Fruit fly (Drosophila melanogaster) whole organism, prepupa: ENCODE results near the gene CG13358.

ENCODE experiments used
- CG10631 ChIP-seq: fragments of 200-800 bp; sonication (Bioruptor generic); optimal IDR thresholded peaks from 2 replicates; lab custom pipeline; 2016; ENCODE audit warnings: missing biosample characterization, missing genetic modification characterization
- CG10669 ChIP-seq: fragments of 200-800 bp; sonication (Bioruptor generic); optimal IDR thresholded peaks from 3 replicates; lab custom pipeline; 2018; ENCODE audit warnings: missing biosample characterization, mild to moderate bottlenecking, missing genetic modification characterization, moderate library complexity
- CG11294 ChIP-seq: fragments of 200-800 bp; sonication (Bioruptor generic); IDR thresholded peaks from 2 replicates; pipeline ENCODE4 v1.3.6; 2022; ENCODE audit warnings: missing biosample characterization, missing genetic modification characterization
- CG11762 ChIP-seq: fragments of 200-800 bp; sonication (Bioruptor generic); optimal IDR thresholded peaks from 3 replicates; lab custom pipeline; 2016; ENCODE audit warnings: missing biosample characterization, missing genetic modification characterization; ENCODE audit not compliant: insufficient read depth
- CG15336 ChIP-seq: fragments of 200-800 bp; sonication (Bioruptor generic); IDR thresholded peaks from 2 replicates; pipeline ENCODE4 v1.3.6; 2022; ENCODE audit warnings: missing biosample characterization, missing genetic modification characterization
- CG1621 ChIP-seq: fragments of 200-800 bp; sonication (Bioruptor generic); optimal IDR thresholded peaks from 3 replicates; lab custom pipeline; 2018; ENCODE audit warnings: missing biosample characterization, mild to moderate bottlenecking, missing genetic modification characterization
- CG16779 ChIP-seq: fragments of 200-800 bp; sonication (Bioruptor generic); optimal IDR thresholded peaks from 3 replicates; lab custom pipeline; 2017; ENCODE audit warnings: missing biosample characterization, mild to moderate bottlenecking, missing genetic modification characterization
- CG3032 ChIP-seq: fragments of 200-800 bp; optimal IDR thresholded peaks from 2 replicates; lab custom pipeline; 2019; ENCODE audit warnings: missing biosample characterization, mild to moderate bottlenecking, missing genetic modification characterization, moderate library complexity
- CG31627 ChIP-seq: fragments of 200-800 bp; sonication (Bioruptor generic); optimal IDR thresholded peaks from 3 replicates; lab custom pipeline; 2016; ENCODE audit warnings: missing biosample characterization, missing genetic modification characterization
- CG32006 ChIP-seq: fragments of 200-800 bp; sonication (Bioruptor generic); optimal IDR thresholded peaks from 3 replicates; lab custom pipeline; 2017; ENCODE audit warnings: missing biosample characterization, mild to moderate bottlenecking, missing genetic modification characterization
- CG34406 ChIP-seq: fragments of 200-800 bp; sonication (Bioruptor generic); optimal IDR thresholded peaks from 3 replicates; lab custom pipeline; 2016; ENCODE audit warnings: missing biosample characterization, missing genetic modification characterization
- CG3919 ChIP-seq: fragments of 200-800 bp; sonication (Bioruptor generic); optimal IDR thresholded peaks from 3 replicates; lab custom pipeline; 2016; ENCODE audit warnings: missing biosample characterization, missing genetic modification characterization
- CG4318 ChIP-seq: fragments of 200-800 bp; sonication (Bioruptor generic); optimal IDR thresholded peaks from 3 replicates; lab custom pipeline; 2017; ENCODE audit warnings: missing biosample characterization, mild to moderate bottlenecking, missing genetic modification characterization
- CG6163 ChIP-seq: fragments of 200-800 bp; sonication (Bioruptor generic); IDR thresholded peaks from 3 replicates; pipeline ENCODE4 v1.3.6; 2022; ENCODE audit warnings: missing biosample characterization, missing genetic modification characterization
- CG6276 ChIP-seq: fragments of 200-800 bp; sonication (Bioruptor generic); optimal IDR thresholded peaks from 2 replicates; lab custom pipeline; 2017; ENCODE audit warnings: missing biosample characterization, mild to moderate bottlenecking, missing genetic modification characterization
- CG6792 ChIP-seq: fragments of 200-800 bp; sonication (Bioruptor generic); optimal IDR thresholded peaks from 3 replicates; lab custom pipeline; 2016; ENCODE audit warnings: missing biosample characterization, missing genetic modification characterization
- CG6808 ChIP-seq: fragments of 200-800 bp; sonication (Bioruptor generic); optimal IDR thresholded peaks from 3 replicates; lab custom pipeline; 2017; ENCODE audit warnings: missing biosample characterization, missing genetic modification characterization, mild to moderate bottlenecking, moderate library complexity, missing genetic modification reagents
- CG6854 ChIP-seq: fragments of 200-800 bp; sonication (Bioruptor generic); optimal IDR thresholded peaks from 2 replicates; lab custom pipeline; 2017; ENCODE audit warnings: missing biosample characterization, mild to moderate bottlenecking, missing genetic modification characterization
- CG7368 ChIP-seq: fragments of 200-800 bp; sonication (Bioruptor generic); optimal IDR thresholded peaks from 3 replicates; lab custom pipeline; 2016; ENCODE audit warnings: missing biosample characterization, missing genetic modification characterization
- CG8119 ChIP-seq: fragments of 200-800 bp; sonication (Bioruptor generic); IDR thresholded peaks from 3 replicates; pipeline ENCODE4 v1.3.6; 2022; ENCODE audit warnings: missing biosample characterization, missing genetic modification characterization
- CG8632 ChIP-seq: fragments of 200-800 bp; sonication (Bioruptor generic); optimal IDR thresholded peaks from 3 replicates; lab custom pipeline; 2016; ENCODE audit warnings: missing biosample characterization, missing genetic modification characterization
- Eip75B ChIP-seq: fragments of 200-800 bp; sonication (Bioruptor generic); optimal IDR thresholded peaks from 3 replicates; lab custom pipeline; 2016; ENCODE audit warnings: missing biosample characterization, missing genetic modification characterization
- Eip78C ChIP-seq: fragments of 200-800 bp; sonication (Bioruptor generic); peaks from one replicate; lab custom pipeline; 2016; ENCODE audit warnings: missing biosample characterization, missing genetic modification characterization
- Eip93F ChIP-seq: fragments of 200-800 bp; sonication (Bioruptor generic); optimal IDR thresholded peaks from 2 replicates; lab custom pipeline; 2016; ENCODE audit warnings: missing biosample characterization, mild to moderate bottlenecking, missing genetic modification characterization
- Ets96B ChIP-seq: fragments of 200-800 bp; optimal IDR thresholded peaks from 2 replicates; lab custom pipeline; 2019; ENCODE audit warnings: missing biosample characterization, mild to moderate bottlenecking, missing genetic modification characterization, moderate library complexity
- Gug ChIP-seq: fragments of 200-800 bp; sonication (Bioruptor generic); IDR thresholded peaks from 2 replicates; pipeline ENCODE4 v1.3.6; 2022; ENCODE audit warnings: missing biosample characterization, missing genetic modification characterization
- Hr38 ChIP-seq: sonication (Bioruptor generic); optimal IDR thresholded peaks from 2 replicates; lab custom pipeline; 2016; ENCODE audit warnings: missing biosample characterization, missing genetic modification characterization
- Hr39 ChIP-seq: fragments of 200-800 bp; sonication (Bioruptor generic); optimal IDR thresholded peaks from 2 replicates; lab custom pipeline; 2016; ENCODE audit warnings: missing biosample characterization, missing genetic modification characterization
- Hr4 ChIP-seq: fragments of 200-800 bp; sonication (Bioruptor generic); optimal IDR thresholded peaks from 3 replicates; lab custom pipeline; 2016; ENCODE audit warnings: missing biosample characterization, missing genetic modification characterization
- Smox ChIP-seq: fragments of 200-800 bp; sonication (Bioruptor generic); optimal IDR thresholded peaks from 3 replicates; lab custom pipeline; 2016; ENCODE audit warnings: missing biosample characterization, missing genetic modification characterization
- Sox102F ChIP-seq: fragments of 200-800 bp; sonication (Bioruptor generic); optimal IDR thresholded peaks from 2 replicates; lab custom pipeline; 2016; ENCODE audit warnings: missing biosample characterization, mild to moderate bottlenecking, missing genetic modification characterization
- Sox15 ChIP-seq: fragments of 200-800 bp; sonication (Bioruptor generic); optimal IDR thresholded peaks from 3 replicates; lab custom pipeline; 2016; ENCODE audit warnings: missing biosample characterization, missing genetic modification characterization
- acj6 ChIP-seq: fragments of 200-800 bp; sonication (Bioruptor generic); optimal IDR thresholded peaks from 3 replicates; lab custom pipeline; 2016; ENCODE audit warnings: missing biosample characterization, missing genetic modification characterization
- cyc ChIP-seq: fragments of 200-800 bp; sonication (Bioruptor generic); optimal IDR thresholded peaks from 3 replicates; lab custom pipeline; 2016; ENCODE audit warnings: missing biosample characterization, missing genetic modification characterization
- dsx ChIP-seq: fragments of 200-800 bp; optimal IDR thresholded peaks from 3 replicates; lab custom pipeline; 2019; ENCODE audit warnings: missing biosample characterization, mild to moderate bottlenecking, missing genetic modification characterization, moderate library complexity; ENCODE audit not compliant: poor library complexity, severe bottlenecking
- eg ChIP-seq: fragments of 200-800 bp; sonication (Bioruptor generic); IDR thresholded peaks from 3 replicates; pipeline ENCODE4 v1.3.6; 2022; ENCODE audit warnings: missing biosample characterization, missing genetic modification characterization
- esn ChIP-seq: fragments of 200-800 bp; sonication (Bioruptor generic); optimal IDR thresholded peaks from 2 replicates; lab custom pipeline; 2016; ENCODE audit warnings: missing biosample characterization, mild to moderate bottlenecking, missing genetic modification characterization, moderate library complexity
- fd59A ChIP-seq: fragments of 200-800 bp; sonication (Bioruptor generic); optimal IDR thresholded peaks from 2 replicates; lab custom pipeline; 2017; ENCODE audit warnings: missing biosample characterization, mild to moderate bottlenecking, missing genetic modification characterization, missing genetic modification reagents
- fd85E ChIP-seq: fragments of 200-800 bp; sonication (Bioruptor generic); optimal IDR thresholded peaks from 3 replicates; lab custom pipeline; 2016; ENCODE audit warnings: missing biosample characterization, missing genetic modification characterization
- lz ChIP-seq: fragments of 200-800 bp; sonication (Bioruptor generic); optimal IDR thresholded peaks from 3 replicates; lab custom pipeline; 2016; ENCODE audit warnings: missing biosample characterization, missing genetic modification characterization
- salr ChIP-seq, 2 experiments: fragments of 200-800 bp; sonication (Bioruptor generic); optimal IDR thresholded peaks; 3 replicates each; lab custom pipeline; 2016 to 2018; ENCODE audit warnings: missing biosample characterization in 2 of 2, missing genetic modification characterization in 2 of 2, mild to moderate bottlenecking in 1 of 2
- spab ChIP-seq: fragments of 200-800 bp; sonication (Bioruptor generic); optimal IDR thresholded peaks from 2 replicates; lab custom pipeline; 2017; ENCODE audit warnings: missing biosample characterization, mild to moderate bottlenecking, missing genetic modification characterization, missing genetic modification reagents
- ss ChIP-seq, 2 experiments: fragments of 200-800 bp; sonication (Bioruptor generic); optimal IDR thresholded peaks; 2 replicates in 1 of 2; 3 replicates in 1 of 2; lab custom pipeline; 2017 to 2018; ENCODE audit warnings: mild to moderate bottlenecking in 2 of 2, missing biosample characterization in 2 of 2, missing genetic modification characterization in 2 of 2, moderate library complexity in 1 of 2
- svp ChIP-seq: fragments of 200-800 bp; sonication (Bioruptor generic); peaks from one replicate; lab custom pipeline; 2016; ENCODE audit warnings: missing biosample characterization, missing genetic modification characterization

CG13358 gene

dm6 chrX:790039-790597 is 14.6 kb downstream of the CG13358 start, which contains the start of gene CG13360:
Gene CG13360, minus strand, starts transcription at chrX:790089.
- TF ChIP-seq CG4318 (GFP tag; lab: Kevin White, UChicago) (no peak), CG1621 (no peak), CG11762 (GFP tag; lab: Kevin White, UChicago) (no peak), Eip75B (GFP tag; lab: Kevin White, UChicago) (no peak), CG10631 (GFP tag; lab: Kevin White, UChicago) (no peak), Hr39 (peak; percentile 56), lz (GFP tag; lab: Kevin White, UChicago) (peak; percentile 22), CG6163 (GFP tag; lab: Robert Waterston, UW) (no peak), CG15336 (no peak), CG31627 (GFP tag; lab: Kevin White, UChicago) (peak; percentile 21), CG6276 (no peak), Eip78C (peak; percentile 33), CG3919 (GFP tag; lab: Kevin White, UChicago) (no peak), Eip93F (GFP tag; lab: Kevin White, UChicago) (no peak), salr (GFP tag; optimal IDR thresholded peaks at IDR 0.05; lab: Kevin White, UChicago) (no peak), cyc (GFP tag; lab: Kevin White, UChicago) (peak; percentile 13), Sox15 (no peak), svp (GFP tag; lab: Kevin White, UChicago) (peak; percentile 90), esn (GFP tag; lab: Kevin White, UChicago) (peak; percentile 31), CG8119 (GFP tag; lab: Robert Waterston, UW) (no peak), CG6792 (GFP tag; lab: Kevin White, UChicago) (no peak), CG11294 (GFP tag; lab: Robert Waterston, UW) (no peak), CG8632 (GFP tag; lab: Kevin White, UChicago) (no peak)

dm6 chrX:784456-784855 is 20.3 kb downstream of the CG13358 start, which contains the start of gene tw:
Gene tw, plus strand, starts transcription at chrX:784746.
- TF ChIP-seq CG3032 (peak; percentile 13), esn (GFP tag; lab: Kevin White, UChicago) (peak; percentile 15), CG6808 (no peak), CG34406 (GFP tag; lab: Kevin White, UChicago) (no peak)

- TF ChIP-seq Gug (GFP tag; lab: Robert Waterston, UW): no peak
- no peak for TF ChIP-seq CG6163 (GFP tag; lab: Robert Waterston, UW)
- TF ChIP-seq CG8632 (GFP tag; lab: Kevin White, UChicago): peak; percentile 48
- TF ChIP-seq salr (GFP tag; optimal IDR thresholded peaks at IDR 0.05; lab: Kevin White, UChicago): peak in 1 of 2 experiments; percentile 25
- TF ChIP-seq CG16779 (tag; lab: Kevin White, UChicago): peak; percentile 20
- peak; percentile 45 for TF ChIP-seq CG3032
- peak; percentile 61 for TF ChIP-seq acj6
- TF ChIP-seq CG6808: peak; percentile 60
- peak; percentile 38 for TF ChIP-seq spab (GFP tag; lab: Kevin White, UChicago)
- TF ChIP-seq Sox102F (GFP tag; lab: Kevin White, UChicago): peak; percentile 64
- TF ChIP-seq Eip75B (GFP tag; lab: Kevin White, UChicago): peak; percentile 42
- TF ChIP-seq CG8119 (GFP tag; lab: Robert Waterston, UW): peak; percentile 72
- peak; percentile 40 for TF ChIP-seq CG10669 (GFP tag; lab: Kevin White, UChicago)
- TF ChIP-seq CG32006 (GFP tag; lab: Kevin White, UChicago): peak; percentile 64
- peak; percentile 51 for TF ChIP-seq Ets96B
- peak; percentile 63 to 69 for TF ChIP-seq ss (GFP tag; optimal IDR thresholded peaks at IDR 0.05; lab: Kevin White, UChicago)
- TF ChIP-seq dsx (GFP tag; lab: Kevin White, UChicago): peak; percentile 47
- TF ChIP-seq fd59A: peak; percentile 45
- TF ChIP-seq CG11762 (GFP tag; lab: Kevin White, UChicago): peak; percentile 36
- peak; percentile 31; the same call in 1 of the 3 replicates for TF ChIP-seq eg (GFP tag; lab: Robert Waterston, UW)
- TF ChIP-seq CG6854 (GFP tag; lab: Kevin White, UChicago): peak; percentile 3
- peak; percentile 54 for TF ChIP-seq CG3919 (GFP tag; lab: Kevin White, UChicago)
- TF ChIP-seq CG10631 (GFP tag; lab: Kevin White, UChicago): peak; percentile 60
- TF ChIP-seq svp (GFP tag; lab: Kevin White, UChicago): peak; percentile 87
- TF ChIP-seq CG7368 (GFP tag; lab: Kevin White, UChicago): peak; percentile 58
- peak; percentile 36 for TF ChIP-seq Hr4
- peak; percentile 36 for TF ChIP-seq CG4318 (GFP tag; lab: Kevin White, UChicago)
- no peak for TF ChIP-seq Hr38 (GFP tag; lab: Kevin White, UChicago)
- TF ChIP-seq Hr39: peak; percentile 57
- TF ChIP-seq Eip78C: peak; percentile 83
- peak; percentile 60 for TF ChIP-seq lz (GFP tag; lab: Kevin White, UChicago)
- peak; percentile 65 for TF ChIP-seq CG6792 (GFP tag; lab: Kevin White, UChicago)
- no peak for TF ChIP-seq fd85E (GFP tag; lab: Kevin White, UChicago)
- TF ChIP-seq Smox (GFP tag; lab: Kevin White, UChicago): peak; percentile 71
- TF ChIP-seq CG1621: peak; percentile 38
Observed at dm6 chrX:779344-779743, 25.4 kb downstream of the CG13358 start.
